Worm (Caenorhabditis elegans) whole organism, dauer: ENCODE measurements around the gene calf-1.
"Not testable (repeated sequence)": the region's sequence is repeated elsewhere in the genome, so short reads cannot be mapped to it uniquely, and the experiment has no call there.

Source experiments
- unc-62 ChIP-seq: sonication (generic microtip); optimal IDR thresholded peaks from 2 replicates; lab custom pipeline; 2017; ENCODE audit warnings: missing biosample characterization, missing genetic modification reagents, missing genetic modification characterization

calf-1 gene

ce11 chrV:20479013-20479739, at the start of gene calf-1, which contains the start of gene rpl-2:
Gene calf-1 (minus strand): TSS chrV:20479089.
Gene rpl-2 (plus strand): TSS chrV:20479689.
- no peak for TF ChIP-seq unc-62

ce11 chrV:20527493-20527892, 48.6 kb upstream of the calf-1 start, which contains the start of gene Y38H6C.13:
Gene Y38H6C.13 (plus strand): TSS chrV:20527793.
- TF ChIP-seq unc-62, result no peak

DNA sequence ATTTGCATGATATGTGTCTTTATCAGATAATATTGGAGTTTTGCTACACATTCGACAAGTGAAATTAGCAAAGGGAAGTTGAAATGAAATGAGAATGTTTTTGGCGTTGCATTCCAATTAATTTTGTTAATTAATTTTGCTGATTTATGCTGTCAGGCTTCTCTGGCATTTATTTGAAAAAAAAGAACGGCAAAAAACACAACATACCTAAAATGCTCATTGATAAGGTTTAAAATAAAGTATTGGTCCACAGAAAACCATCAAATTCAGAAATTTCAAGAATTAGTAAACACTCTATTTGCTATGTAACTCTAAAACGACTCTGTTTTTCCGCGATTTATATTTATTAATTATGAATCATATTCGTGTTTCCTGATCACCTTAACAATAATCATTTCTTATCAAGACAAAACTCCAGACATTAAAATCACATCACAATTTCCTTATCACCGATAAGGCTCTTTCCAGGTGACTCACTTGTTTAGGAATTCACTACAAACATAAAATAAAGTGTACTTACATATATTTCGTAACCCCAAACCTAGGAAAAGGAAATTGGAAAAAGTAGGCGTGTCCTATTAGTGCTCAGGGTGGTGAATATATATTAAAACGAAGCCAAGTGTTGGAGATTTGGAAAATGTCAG, 47.0 kb upstream of the calf-1 start, which contains the start of the genes srh-166 and Y38H6C.24:
TSS of gene srh-166 (minus strand) at position 51 of the 644 bp plus-strand sequence.
TSS of gene Y38H6C.24 (plus strand) at position 620 of the 644 bp plus-strand sequence.
- TF ChIP-seq unc-62, result no peak

- no peak for TF ChIP-seq unc-62
Measured at ce11 chrV:20522219-20522618, 43.3 kb upstream of the calf-1 start, which contains the start of the genes Y38H6C.9 and fbxa-150. Gene Y38H6C.9 (minus strand): TSS chrV:20522270. Gene fbxa-150 (plus strand): TSS chrV:20522598.

DNA sequence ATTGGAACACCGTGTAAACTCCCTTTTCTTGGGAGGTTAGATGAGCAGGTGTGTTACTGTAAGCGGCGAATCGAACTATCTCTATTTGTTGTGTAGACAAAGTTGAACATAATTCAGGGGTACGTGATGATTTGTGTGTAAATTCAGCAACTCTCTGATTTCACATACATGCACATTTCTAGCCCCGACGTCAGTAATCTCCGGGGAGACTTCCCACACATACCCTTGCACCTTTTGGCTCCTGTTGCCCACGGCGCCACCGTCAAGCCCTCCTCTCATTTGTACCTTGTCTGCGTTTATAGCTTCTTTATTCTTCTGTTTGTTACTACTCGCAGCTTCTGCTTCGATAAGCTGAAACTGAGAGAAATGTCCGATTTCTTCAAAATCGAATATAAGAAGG, 40.0 kb upstream of the calf-1 start, which contains the start of gene Y38H6C.25:
TSS of gene Y38H6C.25 (plus strand) at position 301 of the 400 bp plus-strand sequence.
- no peak for TF ChIP-seq unc-62

ce11 chrV:20517005-20517404, 38.1 kb upstream of the calf-1 start:
- TF ChIP-seq unc-62, result no peak

- TF ChIP-seq unc-62, result no peak
Measured at ce11 chrV:20514483-20514882, 35.6 kb upstream of the calf-1 start.

DNA sequence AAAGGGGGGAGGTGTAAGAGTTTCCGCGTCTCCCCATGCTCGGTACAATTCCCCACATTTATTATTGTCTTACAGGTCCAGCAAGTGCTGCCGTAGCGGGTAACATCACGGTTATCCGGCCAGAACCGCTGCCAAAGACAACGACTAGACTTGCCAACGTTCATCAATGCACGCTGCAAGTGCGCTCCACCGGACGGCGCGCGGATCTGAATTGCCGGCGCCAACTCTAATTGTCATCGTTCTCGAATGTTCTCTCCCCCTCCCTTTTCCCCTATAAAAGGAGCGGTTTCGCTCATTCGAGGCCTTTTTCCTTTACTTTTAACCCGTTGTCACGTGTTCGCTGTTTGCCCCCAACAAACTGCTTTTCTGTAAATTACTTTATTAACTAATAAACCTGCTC, 34.8 kb upstream of the calf-1 start, which contains the start of gene Y38H6C.8:
TSS of gene Y38H6C.8 (plus strand) at position 301 of the 400 bp plus-strand sequence.
- not testable (repeated sequence) for TF ChIP-seq unc-62

- no peak for TF ChIP-seq unc-62
Measured at ce11 chrV:20509427-20509826, 30.5 kb upstream of the calf-1 start.

- TF ChIP-seq unc-62, result no peak
Measured at ce11 chrV:20506542-20506941, 27.7 kb upstream of the calf-1 start.

DNA sequence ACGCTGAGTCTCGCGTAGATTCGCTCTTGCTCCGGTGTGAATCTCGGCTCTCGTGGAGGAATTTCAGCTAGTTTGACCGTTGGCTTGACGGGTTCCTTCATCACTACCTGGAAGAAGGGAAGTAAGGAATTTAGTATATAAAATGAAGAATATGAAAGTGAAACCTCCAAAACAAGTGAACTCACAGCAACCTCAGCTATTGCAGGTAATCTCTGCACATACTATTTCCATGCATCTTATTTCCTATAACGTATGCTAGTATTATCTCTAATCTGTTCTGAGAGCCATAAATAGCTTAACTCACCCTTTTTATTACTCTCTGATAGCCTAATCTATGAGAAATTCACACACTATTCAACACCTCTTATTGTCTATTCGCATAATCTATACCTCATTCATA, 26.1 kb upstream of the calf-1 start, which contains the start of gene Y38H6C.4:
TSS of gene Y38H6C.4 (minus strand) at position 101 of the 400 bp plus-strand sequence.
- TF ChIP-seq unc-62, result no peak

DNA sequence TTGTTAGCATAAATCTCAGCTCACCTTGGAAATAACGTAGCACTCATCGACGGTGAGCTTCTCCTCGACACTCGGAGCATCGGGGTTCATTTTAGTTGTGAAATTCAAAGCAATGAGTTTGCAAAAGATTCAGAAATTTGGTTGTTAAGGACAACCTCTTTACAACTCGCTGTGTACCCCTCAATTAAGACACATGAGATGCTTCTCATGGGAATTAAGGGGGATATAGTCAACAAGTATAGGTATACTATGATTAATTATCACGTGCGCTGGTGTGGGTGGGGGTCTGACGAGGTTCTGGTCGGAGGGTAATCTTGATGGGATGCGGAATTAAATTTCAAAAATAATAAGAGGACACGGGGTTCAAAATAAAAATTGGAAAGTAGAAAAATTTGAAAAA, 21.5 kb upstream of the calf-1 start, which contains the start of gene dct-14:
TSS of gene dct-14 (minus strand) at position 101 of the 400 bp plus-strand sequence.
- TF ChIP-seq unc-62, result no peak

DNA sequence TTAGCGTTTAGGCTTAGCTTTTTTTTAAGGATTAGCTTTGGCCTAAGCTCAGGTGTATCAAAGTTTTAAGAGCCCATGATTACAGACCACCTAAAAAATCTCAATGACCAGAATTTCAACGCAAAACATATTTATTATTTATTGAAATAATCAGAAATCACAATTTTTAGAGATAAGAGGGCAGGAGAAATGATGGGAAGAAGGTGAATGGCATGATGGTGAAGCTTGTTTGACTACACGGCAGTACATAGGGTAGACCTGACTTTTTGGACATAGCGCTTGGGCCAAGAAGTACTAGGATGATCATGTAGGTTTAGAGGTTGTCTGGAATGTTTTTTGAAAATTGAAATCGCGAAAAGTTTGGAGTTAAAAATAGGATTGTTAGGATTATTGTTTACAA, 20.8 kb upstream of the calf-1 start:
- TF ChIP-seq unc-62, result no peak

ce11 chrV:20498980-20499379, 20.1 kb upstream of the calf-1 start, which contains the start of gene dct-16:
Gene dct-16 (minus strand): TSS chrV:20499057.
- no peak for TF ChIP-seq unc-62

- TF ChIP-seq unc-62, result no peak
Measured at ce11 chrV:20497537-20497936, 18.6 kb upstream of the calf-1 start.

- no peak for TF ChIP-seq unc-62
Measured at ce11 chrV:20493271-20494231, 14.7 kb upstream of the calf-1 start, which contains the start of gene B0250.5. Gene B0250.5 (plus strand): TSS chrV:20493924.
